Fruit fly (Drosophila melanogaster) whole organism, wandering third instar larva: Measurements from ENCODE around the gene XNP.

ENCODE experiments used
- Dfd ChIP-seq: fragments of >200 bp; optimal IDR thresholded peaks from 2 replicates; lab custom pipeline; 2017; ENCODE audit warnings: missing biosample characterization, missing genetic modification characterization
- Hnf4 ChIP-seq: fragments of 200-800 bp; sonication (Bioruptor generic); optimal IDR thresholded peaks from 2 replicates; lab custom pipeline; 2016; ENCODE audit warnings: missing biosample characterization, mild to moderate bottlenecking, missing genetic modification characterization
- Jra ChIP-seq: sonication (Bioruptor generic); optimal IDR thresholded peaks from 2 replicates; lab custom pipeline; 2016; ENCODE audit warnings: missing biosample characterization, missing genetic modification characterization
- OdsH ChIP-seq: fragments of 200-800 bp; sonication (Bioruptor generic); optimal IDR thresholded peaks from 2 replicates; lab custom pipeline; 2016; ENCODE audit warnings: missing biosample characterization, mild to moderate bottlenecking, missing genetic modification characterization
- Rel ChIP-seq, 2 experiments: fragments of 200-800 bp; sonication (Bioruptor generic) in 1 of 2; optimal IDR thresholded peaks; 2 replicates in 1 of 2; 3 replicates in 1 of 2; lab custom pipeline; 2016 to 2019; ENCODE audit warnings: mild to moderate bottlenecking in 2 of 2, missing biosample characterization in 2 of 2, missing genetic modification characterization in 2 of 2, moderate library complexity in 1 of 2
- fru ChIP-seq: fragments of 200-800 bp; sonication (Bioruptor generic); optimal IDR thresholded peaks from 3 replicates; lab custom pipeline; 2016; ENCODE audit warnings: missing biosample characterization, mild to moderate bottlenecking, missing genetic modification characterization
- usp ChIP-seq: fragments of >200 bp; optimal IDR thresholded peaks from 2 replicates; lab custom pipeline; 2017; ENCODE audit warnings: missing biosample characterization, missing genetic modification characterization

- TF ChIP-seq fru (no peak), Jra (no peak), usp (GFP tag; lab: Kevin White, UChicago) (no peak), Dfd (GFP tag; lab: Kevin White, UChicago) (no peak), Hnf4 (no peak), Rel (GFP tag; optimal IDR thresholded peaks at IDR 0.05; lab: Kevin White, UChicago) (no peak), Rel (tag; optimal IDR thresholded peaks at IDR 0.05; lab: Kevin White, UChicago) (no peak), OdsH (GFP tag; lab: Kevin White, UChicago) (no peak)
Measured at dm6 chr3R:25512750-25513149, 30.1 kb upstream of the XNP start.
